Fruit fly (Drosophila melanogaster) whole organism, pupa: ENCODE data around the gene CG5265.
A peak's percentile ranks its signal among the peaks of the same experiment; 100 is the strongest.

Experiments used
- CG10348 ChIP-seq: fragments of 200-800 bp; sonication (Bioruptor generic); IDR thresholded peaks from 2 replicates; pipeline ENCODE4 v1.3.6; 2022; ENCODE audit warnings: missing biosample characterization, missing genetic modification characterization
- CG12605 ChIP-seq: fragments of 200-800 bp; sonication (Bioruptor generic); IDR thresholded peaks from 2 replicates; pipeline ENCODE4 v1.3.6; 2022; ENCODE audit warnings: missing biosample characterization, missing genetic modification characterization
- CG13204 ChIP-seq: fragments of 200-800 bp; sonication (Bioruptor generic); optimal IDR thresholded peaks from 2 replicates; lab custom pipeline; 2018; ENCODE audit warnings: missing biosample characterization, mild to moderate bottlenecking, missing genetic modification characterization, moderate library complexity
- CG14655 ChIP-seq: fragments of 200-800 bp; sonication (Bioruptor generic); optimal IDR thresholded peaks from 3 replicates; lab custom pipeline; 2017; ENCODE audit warnings: mild to moderate bottlenecking, missing biosample characterization, missing genetic modification reagents, missing genetic modification characterization
- CG15710 ChIP-seq: fragments of 200-800 bp; sonication (Bioruptor generic); optimal IDR thresholded peaks from 2 replicates; lab custom pipeline; 2018; ENCODE audit warnings: missing biosample characterization, mild to moderate bottlenecking, missing genetic modification characterization, moderate library complexity
- CG17806 ChIP-seq: fragments of 200-800 bp; sonication (Bioruptor generic); optimal IDR thresholded peaks from 2 replicates; lab custom pipeline; 2018; ENCODE audit warnings: missing biosample characterization, mild to moderate bottlenecking, missing genetic modification characterization, moderate library complexity
- CG32121 ChIP-seq: fragments of 200-800 bp; sonication (Bioruptor generic); IDR thresholded peaks from 2 replicates; pipeline ENCODE4 v1.3.6; 2022; ENCODE audit warnings: missing biosample characterization, missing genetic modification characterization
- CG34367 ChIP-seq: fragments of 200-800 bp; sonication (Bioruptor generic); optimal IDR thresholded peaks from 2 replicates; lab custom pipeline; 2018; ENCODE audit warnings: missing biosample characterization, mild to moderate bottlenecking, missing genetic modification characterization
- CG4496 ChIP-seq: fragments of 200-800 bp; sonication (Bioruptor generic); IDR thresholded peaks from 3 replicates; pipeline ENCODE4 v1.3.6; 2022; ENCODE audit warnings: missing biosample characterization, missing genetic modification characterization
- CG8159 ChIP-seq: fragments of 200-800 bp; sonication (Bioruptor generic); optimal IDR thresholded peaks from 3 replicates; lab custom pipeline; 2018; ENCODE audit warnings: missing biosample characterization, mild to moderate bottlenecking, missing genetic modification characterization, moderate library complexity
- CG8301 ChIP-seq: fragments of 200-800 bp; sonication (Bioruptor generic); optimal IDR thresholded peaks from 2 replicates; lab custom pipeline; 2018; ENCODE audit warnings: missing biosample characterization, mild to moderate bottlenecking, missing genetic modification characterization
- CG9948 ChIP-seq: fragments of 200-800 bp; sonication (Bioruptor generic); optimal IDR thresholded peaks from 2 replicates; lab custom pipeline; 2018; ENCODE audit warnings: missing biosample characterization, mild to moderate bottlenecking, missing genetic modification characterization, moderate library complexity
- D1 ChIP-seq: fragments of 200-800 bp; sonication (Bioruptor generic); optimal IDR thresholded peaks from 2 replicates; lab custom pipeline; 2018; ENCODE audit warnings: missing biosample characterization, mild to moderate bottlenecking, missing genetic modification characterization, moderate library complexity
- EcR ChIP-seq: fragments of 200-800 bp; sonication (Bioruptor generic); optimal IDR thresholded peaks from 3 replicates; lab custom pipeline; 2019; ENCODE audit warnings: missing biosample characterization, missing genetic modification characterization, mild to moderate bottlenecking, moderate library complexity, missing genetic modification reagents
- Ets98B ChIP-seq: fragments of 200-800 bp; sonication (Bioruptor generic); IDR thresholded peaks from 2 replicates; pipeline ENCODE4 v1.3.6; 2022; ENCODE audit warnings: missing biosample characterization, missing genetic modification characterization
- Pif1A ChIP-seq: fragments of 200-800 bp; sonication (Bioruptor generic); optimal IDR thresholded peaks from 3 replicates; lab custom pipeline; 2016; ENCODE audit warnings: missing biosample characterization, missing genetic modification characterization
- Pif1B ChIP-seq: fragments of 200-800 bp; sonication (Bioruptor generic); optimal IDR thresholded peaks from 3 replicates; lab custom pipeline; 2016; ENCODE audit warnings: missing biosample characterization, missing genetic modification characterization
- Snoo ChIP-seq: fragments of 200-800 bp; sonication (Bioruptor generic); optimal IDR thresholded peaks from 3 replicates; lab custom pipeline; 2017; ENCODE audit warnings: missing biosample characterization, mild to moderate bottlenecking, missing genetic modification characterization, inconsistent platforms
- fd96Ca ChIP-seq: fragments of 200-800 bp; sonication (Bioruptor generic); IDR thresholded peaks from 3 replicates; pipeline ENCODE4 v1.3.6; 2022; ENCODE audit warnings: missing biosample characterization, missing genetic modification characterization
- gl ChIP-seq: fragments of 200-800 bp; sonication (Bioruptor generic); optimal IDR thresholded peaks from 2 replicates; lab custom pipeline; 2018; ENCODE audit warnings: missing biosample characterization, mild to moderate bottlenecking, missing genetic modification characterization
- rn ChIP-seq: fragments of 200-800 bp; sonication (Bioruptor generic); IDR thresholded peaks from 2 replicates; pipeline ENCODE4 v1.3.6; 2022; ENCODE audit warnings: missing biosample characterization, missing genetic modification characterization

CG5265 gene

DNA sequence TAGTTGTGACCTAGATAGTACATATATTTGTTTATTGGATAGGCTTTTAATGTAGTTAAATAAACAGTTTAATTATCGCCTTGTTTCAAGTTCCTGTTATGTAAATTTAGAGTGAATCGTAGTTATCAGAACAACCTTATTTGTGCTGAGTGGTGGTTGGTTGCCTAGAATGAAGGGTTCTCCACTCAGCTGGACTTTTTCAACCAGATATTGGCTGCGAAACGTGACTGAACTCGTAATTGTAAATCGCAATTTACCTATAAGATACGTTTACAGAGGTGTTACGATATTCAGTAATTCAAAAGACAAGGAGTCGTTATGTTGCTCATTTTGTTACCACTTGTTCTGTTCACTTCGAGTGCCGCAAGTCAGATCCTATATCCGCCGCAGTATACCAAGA lies 1.2 kb upstream of the CG5265 start, which contains the start of gene CG5255:
TSS of gene CG5255 (plus strand) at position 301 of the 400 bp plus-strand sequence.
- TF ChIP-seq CG34367 (no peak), CG15710 (tag; lab: Kevin White, UChicago) (no peak), CG12605 (GFP tag; lab: Robert Waterston, UW) (no peak), CG14655 (GFP tag; lab: Kevin White, UChicago) (no peak), gl (no peak), D1 (tag; lab: Kevin White, UChicago) (no peak), Ets98B (no peak), rn (no peak), CG17806 (tag; lab: Kevin White, UChicago) (no peak), Pif1A (GFP tag; lab: Kevin White, UChicago) (no peak), EcR (GFP tag; lab: Kevin White, UChicago) (no peak), CG8159 (tag; lab: Kevin White, UChicago) (no peak), fd96Ca (no peak), CG9948 (tag; lab: Kevin White, UChicago) (no peak)
- TF ChIP-seq, all 21 proteins: peak for 0

DNA sequence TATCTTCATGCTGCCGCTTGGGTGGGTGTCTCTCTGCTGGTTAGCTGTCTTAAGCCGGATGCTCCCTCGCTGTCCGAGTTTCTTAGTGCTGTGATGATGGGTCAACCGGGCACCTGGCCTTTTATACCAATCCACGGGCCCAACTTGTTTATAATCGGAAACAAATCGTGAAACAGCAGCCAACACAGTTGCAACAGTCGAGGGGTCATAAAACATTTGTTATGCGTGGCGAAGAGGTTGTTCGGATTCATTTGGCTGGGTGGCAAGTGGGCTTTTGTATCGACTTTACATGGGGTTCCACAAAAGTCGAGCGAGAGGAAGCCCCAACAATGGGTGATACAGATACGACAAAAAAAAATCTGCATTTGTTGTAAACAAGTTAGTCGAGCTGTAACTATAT lies 3.5 kb downstream of the CG5265 start, which contains the start of gene TwdlW:
TSS of gene TwdlW (minus strand) at position 101 of the 400 bp plus-strand sequence.
- TF ChIP-seq CG14655 (GFP tag; lab: Kevin White, UChicago) (no peak), D1 (tag; lab: Kevin White, UChicago) (no peak), rn (no peak), CG8159 (tag; lab: Kevin White, UChicago) (no peak), CG13204 (GFP tag; lab: Kevin White, UChicago) (no peak), CG15710 (tag; lab: Kevin White, UChicago) (no peak), CG12605 (GFP tag; lab: Robert Waterston, UW) (no peak), CG8301 (tag; lab: Kevin White, UChicago) (no peak), CG10348 (no peak), CG9948 (tag; lab: Kevin White, UChicago) (no peak), gl (no peak), fd96Ca (no peak), Snoo (tag; lab: Kevin White, UChicago) (no peak), Pif1B (no peak), CG17806 (tag; lab: Kevin White, UChicago) (no peak), Ets98B (no peak)
- TF ChIP-seq, all 21 proteins: peak for 0

DNA sequence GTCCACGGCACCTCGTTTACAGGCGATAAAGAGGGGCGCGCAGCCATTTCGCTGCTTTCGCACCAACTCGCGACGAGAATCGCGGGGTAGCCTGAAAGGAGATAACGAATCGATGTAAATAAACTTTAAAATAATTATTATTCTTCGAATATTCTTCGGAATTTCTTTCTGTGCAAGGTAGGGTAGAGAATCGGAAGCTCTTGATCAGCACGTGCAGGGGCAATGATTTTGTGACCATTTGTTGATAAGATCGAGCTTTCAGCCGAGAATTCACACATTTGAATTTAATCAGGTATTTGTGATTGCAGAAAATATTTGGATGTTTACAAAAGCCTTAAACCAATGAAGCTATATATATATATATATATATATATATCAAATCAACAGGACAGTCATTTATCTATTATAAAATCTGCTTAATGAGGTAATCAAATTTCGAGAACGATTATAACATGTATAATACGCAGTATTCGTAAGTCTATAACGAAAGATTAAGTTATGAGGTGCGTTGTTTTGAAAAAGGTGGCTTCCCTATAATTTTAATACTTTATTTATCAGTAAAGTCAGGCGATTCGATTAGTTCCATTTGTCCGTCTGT lies 8.9 kb downstream of the CG5265 start:
- TF ChIP-seq CG8159 (tag; lab: Kevin White, UChicago) (no peak), CG12605 (GFP tag; lab: Robert Waterston, UW) (no peak), CG32121 (no peak), EcR (GFP tag; lab: Kevin White, UChicago) (no peak), Snoo (tag; lab: Kevin White, UChicago) (no peak), Pif1B (no peak), Pif1A (GFP tag; lab: Kevin White, UChicago) (no peak), gl (no peak), CG34367 (no peak), CG4496 (GFP tag; lab: Robert Waterston, UW) (no peak), fd96Ca (no peak), rn (no peak), D1 (tag; lab: Kevin White, UChicago) (no peak), CG10348 (no peak), CG9948 (tag; lab: Kevin White, UChicago) (no peak)

DNA sequence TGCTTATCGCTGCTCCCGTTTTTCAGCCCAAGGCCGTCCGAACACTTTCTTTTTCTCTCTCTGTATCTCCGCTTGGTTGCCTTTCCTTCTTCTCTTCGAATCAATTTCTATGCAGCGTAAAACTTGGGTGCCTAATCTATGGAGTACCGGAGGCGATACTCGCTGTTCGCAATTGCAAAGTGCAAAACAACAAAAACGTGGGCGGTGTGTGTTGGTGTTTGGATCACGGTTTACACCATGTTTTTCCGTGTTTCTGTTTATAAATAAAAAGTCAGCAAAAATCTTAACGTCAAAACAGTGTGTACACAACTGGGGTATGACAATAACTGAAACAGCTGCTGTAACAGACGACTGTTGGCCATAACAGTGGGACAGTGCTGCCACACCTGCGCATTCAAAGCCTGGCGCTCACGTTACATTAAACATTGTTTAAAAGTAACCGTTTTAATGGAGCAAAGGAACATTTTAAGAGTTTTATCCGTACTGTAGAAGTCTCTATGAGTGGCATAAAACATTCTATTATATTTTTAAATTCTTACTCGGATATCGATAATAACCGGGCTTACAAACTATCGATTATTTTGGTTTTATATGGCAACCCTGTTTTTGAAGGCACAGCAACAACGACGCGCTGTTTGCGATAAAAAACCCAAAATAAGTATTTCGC lies 10.4 kb downstream of the CG5265 start, which contains the start of the genes m-cup and Det:
TSS of gene m-cup (minus strand) at position 333 of the 667 bp plus-strand sequence.
TSS of gene Det (plus strand) at position 588 of the 667 bp plus-strand sequence.
- TF ChIP-seq CG4496 (GFP tag; lab: Robert Waterston, UW) (0 out of 3 replicates have a peak, but pooled peaks have one; percentile 41), CG8301 (tag; lab: Kevin White, UChicago) (no peak)

DNA sequence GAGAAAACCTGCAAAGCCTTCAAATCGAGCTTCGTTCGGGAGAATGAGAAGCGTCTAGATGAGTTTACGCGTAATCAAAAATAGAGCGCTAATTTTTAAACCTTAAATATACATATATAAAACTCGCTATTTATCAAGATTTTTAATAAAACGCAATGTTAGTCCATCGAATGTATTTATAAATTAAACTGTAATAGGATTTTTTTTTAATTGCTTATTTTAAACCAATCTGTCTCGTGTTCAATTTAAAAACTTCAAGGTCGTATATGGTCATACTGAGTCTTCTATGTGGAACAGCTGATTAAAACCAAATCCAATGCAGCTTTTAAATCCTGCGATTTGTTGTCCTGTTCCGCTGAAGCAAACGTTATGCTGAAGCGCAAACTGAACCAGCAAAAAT lies 11.5 kb downstream of the CG5265 start, which contains the start of gene Smug:
TSS of gene Smug (plus strand) at position 301 of the 400 bp plus-strand sequence.
- TF ChIP-seq Ets98B: no peak
- no peak for TF ChIP-seq CG32121
- no peak for TF ChIP-seq CG34367
- TF ChIP-seq CG10348: no peak
- no peak for TF ChIP-seq Pif1B
- TF ChIP-seq CG8301 (tag; lab: Kevin White, UChicago): no peak
- no peak for TF ChIP-seq gl
- TF ChIP-seq CG14655 (GFP tag; lab: Kevin White, UChicago): no peak
- TF ChIP-seq Snoo (tag; lab: Kevin White, UChicago): no peak
- no peak for TF ChIP-seq CG12605 (GFP tag; lab: Robert Waterston, UW)

DNA sequence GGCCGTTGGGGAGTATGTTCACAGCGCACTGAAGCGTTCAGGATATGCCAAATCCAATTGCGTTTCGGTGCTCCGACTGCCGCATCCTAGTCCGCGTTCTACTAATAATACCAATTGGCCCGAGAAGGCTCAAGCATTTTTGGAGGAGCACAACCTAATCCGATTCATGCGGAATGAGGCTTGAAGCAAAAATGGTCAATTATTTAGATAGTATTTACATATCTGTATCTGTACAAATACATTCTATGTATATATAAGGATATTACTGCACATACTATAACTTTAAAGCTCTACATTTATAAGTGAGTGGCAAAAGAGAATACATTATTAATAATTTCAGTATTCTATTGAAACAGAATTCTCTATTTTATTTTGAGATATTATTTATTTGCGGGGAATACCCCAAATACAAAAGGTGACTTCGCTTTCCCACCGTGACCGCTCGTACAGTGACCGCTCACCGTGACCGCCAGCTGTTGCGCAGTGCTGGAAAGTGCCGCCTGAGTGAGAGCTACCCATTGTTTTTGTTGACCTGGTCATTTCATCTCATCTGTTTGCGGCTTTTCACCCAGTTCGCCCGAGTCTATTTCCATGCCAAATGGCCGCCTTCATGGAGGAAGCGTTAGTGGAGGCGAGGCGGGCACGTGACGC lies 12.7 kb downstream of the CG5265 start, which contains the start of gene CG5292:
TSS of gene CG5292 (plus strand) at position 486 of the 651 bp plus-strand sequence.
- TF ChIP-seq CG4496 (GFP tag; lab: Robert Waterston, UW): peak; percentile 78
- TF ChIP-seq CG15710 (tag; lab: Kevin White, UChicago): peak; percentile 29
- TF ChIP-seq CG32121: peak; percentile 42; the same call in 1 of the 2 replicates
- TF ChIP-seq CG17806 (tag; lab: Kevin White, UChicago): no peak
- TF ChIP-seq Pif1B: peak; percentile 41
- TF ChIP-seq EcR (GFP tag; lab: Kevin White, UChicago): no peak
- peak; percentile 63 for TF ChIP-seq CG12605 (GFP tag; lab: Robert Waterston, UW)
- TF ChIP-seq CG14655 (GFP tag; lab: Kevin White, UChicago): no peak
- TF ChIP-seq Ets98B: peak; percentile 69
- peak; percentile 30 for TF ChIP-seq CG8159 (tag; lab: Kevin White, UChicago)
